Fruit fly (Drosophila melanogaster) whole organism, embryonic: Measurements from ENCODE around the gene Abl.

ENCODE experiments used
- Blimp-1 ChIP-seq: fragments of 200-800 bp; sonication (Bioruptor generic); optimal IDR thresholded peaks from 3 replicates; lab custom pipeline; 2018; ENCODE audit warnings: missing biosample characterization, missing genetic modification characterization, mild to moderate bottlenecking, moderate library complexity, missing genetic modification reagents
- BtbVII ChIP-seq: fragments of 200-800 bp; sonication (Bioruptor generic); optimal IDR thresholded peaks from 3 replicates; lab custom pipeline; 2017; ENCODE audit warnings: missing biosample characterization, mild to moderate bottlenecking, missing genetic modification characterization
- CG10462 ChIP-seq: fragments of 200-800 bp; sonication (Bioruptor generic); optimal IDR thresholded peaks from 2 replicates; lab custom pipeline; 2016; ENCODE audit warnings: missing biosample characterization, missing genetic modification characterization
- CG10543 ChIP-seq: fragments of 200-800 bp; sonication (Bioruptor generic); optimal IDR thresholded peaks from 3 replicates; lab custom pipeline; 2017; ENCODE audit warnings: missing biosample characterization, mild to moderate bottlenecking, missing genetic modification characterization, moderate library complexity
- CG13287 ChIP-seq: fragments of 200-800 bp; sonication (Bioruptor generic); IDR thresholded peaks from 2 replicates; pipeline ENCODE4 v1.3.6; 2022; ENCODE audit warnings: missing biosample characterization, missing genetic modification characterization; ENCODE audit not compliant: partially characterized antibody
- CG13894 ChIP-seq: fragments of 200-800 bp; sonication (Bioruptor generic); optimal IDR thresholded peaks from 3 replicates; lab custom pipeline; 2018; ENCODE audit warnings: missing biosample characterization, mild to moderate bottlenecking, missing genetic modification characterization, moderate library complexity
- CG14014 ChIP-seq: fragments of 200-800 bp; sonication (Bioruptor generic); IDR thresholded peaks from 2 replicates; pipeline ENCODE4 v1.3.6; 2022; ENCODE audit warnings: missing biosample characterization, missing genetic modification characterization
- CG15011 ChIP-seq: fragments of 200-800 bp; sonication (Bioruptor generic); optimal IDR thresholded peaks from 3 replicates; lab custom pipeline; 2018; ENCODE audit warnings: missing biosample characterization, mild to moderate bottlenecking, missing genetic modification characterization
- CG15073 ChIP-seq: fragments of 200-800 bp; sonication (Bioruptor generic); optimal IDR thresholded peaks from 2 replicates; lab custom pipeline; 2016; ENCODE audit warnings: missing biosample characterization, missing genetic modification characterization
- CG18476 ChIP-seq: fragments of 200-800 bp; sonication (Bioruptor generic); optimal IDR thresholded peaks from 2 replicates; lab custom pipeline; 2016; ENCODE audit warnings: missing biosample characterization, mild to moderate bottlenecking, missing genetic modification characterization
- CG31224 ChIP-seq: fragments of 200-800 bp; sonication (Bioruptor generic); IDR thresholded peaks from 2 replicates; pipeline ENCODE4 v1.3.6; 2022; ENCODE audit warnings: missing biosample characterization, missing genetic modification characterization
- CG3163 ChIP-seq: fragments of 200-800 bp; sonication (Bioruptor generic); optimal IDR thresholded peaks from 3 replicates; lab custom pipeline; 2016; ENCODE audit warnings: missing biosample characterization, missing genetic modification characterization
- CG32532 ChIP-seq: fragments of 200-800 bp; sonication (Bioruptor generic); IDR thresholded peaks from 2 replicates; pipeline ENCODE4 v1.3.6; 2022; ENCODE audit warnings: missing biosample characterization, missing genetic modification characterization
- CG32772 ChIP-seq: fragments of 200-800 bp; sonication (Bioruptor generic); IDR thresholded peaks from 2 replicates; pipeline ENCODE4 v1.3.6; 2022; ENCODE audit warnings: missing biosample characterization, missing genetic modification characterization
- CG4424 ChIP-seq: fragments of 200-800 bp; sonication (Bioruptor generic); optimal IDR thresholded peaks from 3 replicates; lab custom pipeline; 2016; ENCODE audit warnings: missing biosample characterization, missing genetic modification characterization
- CG7839 ChIP-seq: fragments of 200-800 bp; sonication (Bioruptor generic); optimal IDR thresholded peaks from 3 replicates; lab custom pipeline; 2018; ENCODE audit warnings: missing biosample characterization, mild to moderate bottlenecking, missing genetic modification characterization, moderate library complexity
- CG8281 ChIP-seq: fragments of 200-800 bp; sonication (Bioruptor generic); optimal IDR thresholded peaks from 2 replicates; lab custom pipeline; 2018; ENCODE audit warnings: missing biosample characterization, mild to moderate bottlenecking, missing genetic modification characterization, moderate library complexity
- CG8924 ChIP-seq: fragments of 200-800 bp; optimal IDR thresholded peaks from 3 replicates; lab custom pipeline; 2019; ENCODE audit warnings: missing biosample characterization, mild to moderate bottlenecking, missing genetic modification characterization, moderate library complexity
- CkIIα-i1 ChIP-seq: fragments of 200-800 bp; sonication (Bioruptor generic); IDR thresholded peaks from 2 replicates; pipeline ENCODE4 v1.3.6; 2022; ENCODE audit warnings: missing biosample characterization, missing genetic modification characterization
- E2f1 ChIP-seq: fragments of 200-800 bp; sonication (Bioruptor generic); IDR thresholded peaks from 2 replicates; pipeline ENCODE4 v1.3.6; 2022; ENCODE audit warnings: missing biosample characterization, missing genetic modification characterization
- E2f2 ChIP-seq: fragments of 200-800 bp; sonication (Bioruptor generic); IDR thresholded peaks from 2 replicates; pipeline ENCODE4 v1.3.6; 2022; ENCODE audit warnings: missing biosample characterization, missing genetic modification characterization
- Eip74EF ChIP-seq, 2 experiments: fragments of 200-800 bp in 1 of 2; fragments of >200 bp in 1 of 2; sonication (Bioruptor generic) in 1 of 2; optimal IDR thresholded peaks; 2 replicates each; lab custom pipeline; 2017 to 2019; ENCODE audit warnings: missing biosample characterization in 2 of 2, missing genetic modification characterization in 2 of 2, mild to moderate bottlenecking in 1 of 2, moderate library complexity in 1 of 2
- Gsc ChIP-seq: fragments of 200-800 bp; sonication (Bioruptor generic); IDR thresholded peaks from 2 replicates; pipeline ENCODE4 v1.3.6; 2022; ENCODE audit warnings: missing biosample characterization, missing genetic modification characterization
- Gug ChIP-seq: fragments of 200-800 bp; sonication (Bioruptor generic); IDR thresholded peaks from 4 replicates; pipeline ENCODE4 v1.3.6; 2022; ENCODE audit warnings: missing biosample characterization, missing genetic modification characterization
- Hand ChIP-seq: fragments of 200-800 bp; sonication (Bioruptor generic); optimal IDR thresholded peaks from 2 replicates; lab custom pipeline; 2017; ENCODE audit warnings: mild to moderate bottlenecking, missing biosample characterization, missing genetic modification reagents, missing genetic modification characterization
- HmgZ ChIP-seq: fragments of 200-800 bp; sonication (Bioruptor generic); optimal IDR thresholded peaks from 2 replicates; lab custom pipeline; 2018; ENCODE audit warnings: missing biosample characterization, mild to moderate bottlenecking, missing genetic modification characterization
- Med ChIP-seq: fragments of 200-800 bp; sonication (Bioruptor generic); peaks from one replicate; lab custom pipeline; 2016; ENCODE audit warnings: missing biosample characterization, missing genetic modification characterization, mild to moderate bottlenecking, inconsistent platforms, moderate library complexity
- Nf-YA ChIP-seq: fragments of 200-800 bp; sonication (Bioruptor generic); IDR thresholded peaks from 2 replicates; pipeline ENCODE4 v1.3.6; 2022; ENCODE audit warnings: missing biosample characterization, missing genetic modification characterization
- Opbp ChIP-seq: fragments of 200-800 bp; sonication (Bioruptor generic); IDR thresholded peaks from 3 replicates; pipeline ENCODE4 v1.3.6; 2022; ENCODE audit warnings: missing biosample characterization, missing genetic modification characterization; ENCODE audit not compliant: partially characterized antibody
- Sox100B ChIP-seq: fragments of 200-800 bp; sonication (Bioruptor generic); optimal IDR thresholded peaks from 3 replicates; lab custom pipeline; 2018; ENCODE audit warnings: missing biosample characterization, mild to moderate bottlenecking, missing genetic modification characterization
- Stat92E ChIP-seq, 3 experiments: fragments of >200 bp in 2 of 3; fragments of 200-800 bp in 1 of 3; sonication (Bioruptor generic) in 1 of 3; optimal IDR thresholded peaks; 2 replicates each; lab custom pipeline; 2017 to 2019; ENCODE audit warnings: missing biosample characterization in 3 of 3, missing genetic modification characterization in 3 of 3, mild to moderate bottlenecking in 1 of 3, moderate library complexity in 1 of 3
- Trl ChIP-seq, 3 experiments: fragments of >200 bp in 2 of 3; fragments of 200-800 bp in 1 of 3; sonication (Bioruptor generic) in 1 of 3; optimal IDR thresholded peaks; 2 replicates in 1 of 3; 3 replicates in 2 of 3; lab custom pipeline; 2016 to 2017; ENCODE audit warnings: missing biosample characterization in 1 of 3, missing genetic modification characterization in 1 of 3
- YL-1 ChIP-seq: fragments of 200-800 bp; sonication (Bioruptor generic); optimal IDR thresholded peaks from 3 replicates; lab custom pipeline; 2017; ENCODE audit warnings: missing biosample characterization, mild to moderate bottlenecking, missing genetic modification characterization
- caup ChIP-seq: fragments of 200-800 bp; sonication (Bioruptor generic); optimal IDR thresholded peaks from 3 replicates; lab custom pipeline; 2017; ENCODE audit warnings: missing biosample characterization, mild to moderate bottlenecking, missing genetic modification characterization, moderate library complexity; ENCODE audit not compliant: severe bottlenecking
- chinmo ChIP-seq: fragments of 200-800 bp; sonication (Bioruptor generic); IDR thresholded peaks from 4 replicates; pipeline ENCODE4 v1.3.6; 2022; ENCODE audit warnings: missing biosample characterization, missing genetic modification characterization; ENCODE audit not compliant: partially characterized antibody
- ci ChIP-seq: fragments of 200-800 bp; sonication (Bioruptor generic); IDR thresholded peaks from 3 replicates; pipeline ENCODE4 v1.3.6; 2022; ENCODE audit warnings: missing biosample characterization, missing genetic modification characterization
- kni ChIP-seq: fragments of 200-800 bp; sonication (Bioruptor generic); optimal IDR thresholded peaks from 3 replicates; lab custom pipeline; 2017; ENCODE audit warnings: mild to moderate bottlenecking, missing biosample characterization, missing genetic modification reagents, missing genetic modification characterization
- lab ChIP-seq: fragments of 200-800 bp; sonication (Bioruptor generic); optimal IDR thresholded peaks from 3 replicates; lab custom pipeline; 2017; ENCODE audit warnings: missing biosample characterization, missing genetic modification characterization, mild to moderate bottlenecking, moderate library complexity, missing genetic modification reagents
- nom ChIP-seq: fragments of 200-800 bp; sonication (Bioruptor generic); optimal IDR thresholded peaks from 2 replicates; lab custom pipeline; 2017; ENCODE audit warnings: missing biosample characterization, missing genetic modification characterization, mild to moderate bottlenecking, moderate library complexity, missing genetic modification reagents
- oc ChIP-seq: fragments of 200-800 bp; sonication (Bioruptor generic); optimal IDR thresholded peaks from 2 replicates; lab custom pipeline; 2018; ENCODE audit warnings: missing biosample characterization, mild to moderate bottlenecking, missing genetic modification characterization, moderate library complexity
- sc ChIP-seq, 3 experiments: fragments of >200 bp in 2 of 3; fragments of 200-800 bp in 1 of 3; sonication (Bioruptor generic) in 1 of 3; optimal IDR thresholded peaks; 2 replicates in 2 of 3; 3 replicates in 1 of 3; lab custom pipeline; 2017; ENCODE audit warnings: mild to moderate bottlenecking in 1 of 3, missing biosample characterization in 1 of 3, missing genetic modification characterization in 1 of 3, missing genetic modification reagents in 1 of 3
- sens ChIP-seq: fragments of 200-800 bp; sonication (Bioruptor generic); peaks from one replicate; lab custom pipeline; 2016; ENCODE audit warnings: missing biosample characterization, missing genetic modification characterization
- so ChIP-seq: fragments of 200-800 bp; sonication (Bioruptor generic); IDR thresholded peaks from 3 replicates; pipeline ENCODE4 v1.3.6; 2022; ENCODE audit warnings: missing biosample characterization, missing genetic modification characterization
- ssp ChIP-seq: fragments of 200-800 bp; sonication (Bioruptor generic); IDR thresholded peaks from 2 replicates; pipeline ENCODE4 v1.3.6; 2022; ENCODE audit warnings: missing biosample characterization, missing genetic modification characterization
- stwl ChIP-seq: fragments of 200-800 bp; sonication (Bioruptor generic); optimal IDR thresholded peaks from 3 replicates; lab custom pipeline; 2018; ENCODE audit warnings: missing biosample characterization, mild to moderate bottlenecking, missing genetic modification characterization, moderate library complexity
- unc-4 ChIP-seq: fragments of 200-800 bp; sonication (Bioruptor generic); IDR thresholded peaks from 2 replicates; pipeline ENCODE4 v1.3.6; 2022; ENCODE audit warnings: missing biosample characterization, missing genetic modification characterization; ENCODE audit not compliant: partially characterized antibody
- vnd ChIP-seq: fragments of 200-800 bp; sonication (Bioruptor generic); IDR thresholded peaks from 3 replicates; pipeline ENCODE4 v1.3.6; 2022; ENCODE audit warnings: missing biosample characterization, missing genetic modification characterization; ENCODE audit not compliant: partially characterized antibody
- vvl ChIP-seq: fragments of 200-800 bp; sonication (Bioruptor generic); IDR thresholded peaks from 2 replicates; pipeline ENCODE4 v1.3.6; 2022; ENCODE audit warnings: missing biosample characterization, missing genetic modification characterization

Gene Abl

DNA sequence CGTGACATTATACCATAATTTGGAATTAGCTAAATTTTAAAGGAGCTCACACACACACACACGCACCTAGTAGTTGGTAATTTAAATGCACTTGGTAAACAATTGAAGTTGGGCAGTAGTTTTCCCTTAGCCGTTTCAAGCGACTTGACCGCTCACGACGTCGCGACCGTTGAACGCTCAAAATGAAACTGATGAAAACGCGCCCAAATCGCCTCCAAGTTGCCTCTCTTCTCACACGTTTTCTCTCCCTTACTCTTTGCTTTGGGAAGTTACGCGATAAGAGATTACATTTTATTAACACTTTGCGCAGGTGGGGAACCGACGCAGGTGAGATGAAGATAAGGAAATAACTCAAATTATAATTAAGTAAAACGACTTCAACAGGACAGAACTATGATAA lies 75.5 kb downstream of the Abl start (continued):
- TF ChIP-seq caup (GFP tag; lab: Kevin White, UChicago) (peak; percentile 2), CG8281 (tag; lab: Kevin White, UChicago) (no peak), Trl (optimal IDR thresholded peaks at IDR 0.05; lab: Kevin White, UChicago) (peak; percentile 60 to 81), Trl (GFP tag; optimal IDR thresholded peaks at IDR 0.05; lab: Kevin White, UChicago) (no peak), CG8924 (tag; lab: Kevin White, UChicago) (no peak), Sox100B (GFP tag; lab: Kevin White, UChicago) (no peak), nom (GFP tag; lab: Kevin White, UChicago) (no peak), Nf-YA (GFP tag; lab: Robert Waterston, UW) (no peak), E2f2 (GFP tag; lab: Robert Waterston, UW) (peak; percentile 17; the same call in 1 of the 2 replicates), YL-1 (GFP tag; lab: Kevin White, UChicago) (no peak), CG14014 (peak; percentile 17; the same call in 1 of the 2 replicates), CG15011 (GFP tag; lab: Kevin White, UChicago) (no peak), lab (GFP tag; lab: Kevin White, UChicago) (peak; percentile 55), Gsc (GFP tag; lab: Robert Waterston, UW) (no peak), CG10462 (GFP tag; lab: Kevin White, UChicago) (no peak), vvl (GFP tag; lab: Robert Waterston, UW) (peak; percentile 49), Hand (GFP tag; lab: Kevin White, UChicago) (no peak), sens (GFP tag; lab: Kevin White, UChicago) (peak; percentile 34), CG7839 (tag; lab: Kevin White, UChicago) (no peak), CG10543 (peak; percentile 12), Med (GFP tag; lab: Kevin White, UChicago) (peak; percentile 70), CG4424 (GFP tag; lab: Kevin White, UChicago) (no peak), Stat92E (GFP tag; optimal IDR thresholded peaks at IDR 0.05; lab: Kevin White, UChicago) (no peak), unc-4 (GFP tag; lab: Robert Waterston, UW) (peak; percentile 23; the same call in 1 of the 2 replicates), CG13894 (tag; lab: Kevin White, UChicago) (no peak), so (peak; percentile 52; the same call in 2 of the 3 replicates), oc (tag; lab: Kevin White, UChicago) (peak; percentile 19), Gug (GFP tag; lab: Robert Waterston, UW) (no peak), CG31224 (no peak), Opbp (no peak; the same call in 2 of the 3 replicates), CG18476 (GFP tag; lab: Kevin White, UChicago) (no peak), ci (peak; percentile 71; the same call in 2 of the 3 replicates), CG13287 (GFP tag; lab: Robert Waterston, UW) (peak; percentile 23; the same call in 1 of the 2 replicates), E2f1 (GFP tag; lab: Robert Waterston, UW) (no peak), CG15073 (GFP tag; lab: Kevin White, UChicago) (no peak), HmgZ (tag; lab: Kevin White, UChicago) (peak; percentile 28), Blimp-1 (GFP tag; lab: Kevin White, UChicago) (no peak), ssp (GFP tag; lab: Robert Waterston, UW) (no peak), CkIIα-i1 (GFP tag; lab: Robert Waterston, UW) (no peak), chinmo (peak; percentile 72; the same call in 2 of the 4 replicates), vnd (no peak), BtbVII (peak; percentile 37), CG3163 (GFP tag; lab: Kevin White, UChicago) (peak; percentile 86), kni (GFP tag; lab: Kevin White, UChicago) (peak; percentile 33), CG32532 (GFP tag; lab: Robert Waterston, UW) (peak; percentile 32; the same call in 1 of the 2 replicates), stwl (peak; percentile 15), sc (optimal IDR thresholded peaks at IDR 0.05; lab: Kevin White, UChicago) (no peak), sc (GFP tag; optimal IDR thresholded peaks at IDR 0.05; lab: Kevin White, UChicago) (no peak), CG32772 (GFP tag; lab: Robert Waterston, UW) (no peak), Eip74EF (GFP tag; optimal IDR thresholded peaks at IDR 0.05; lab: Kevin White, UChicago) (no peak)
